Worm (Caenorhabditis elegans): Measurements from ENCODE around the gene rip-1.

The rip-1 gene

ce11 chrIII:10296904-10297303, 38.4 kb upstream of the rip-1 start:
- TF ChIP-seq ceh-9 (tag; optimal IDR thresholded peaks at IDR 0.05) (no peak), pros-1 (tag; optimal IDR thresholded peaks at IDR 0.05) (no peak), pha-2 (tag; optimal IDR thresholded peaks at IDR 0.05) (no peak), zip-5 (tag; optimal IDR thresholded peaks at IDR 0.05) (no peak), ceh-48 (tag; optimal IDR thresholded peaks at IDR 0.05) (no peak), tbx-7 (tag; optimal IDR thresholded peaks at IDR 0.05) (no peak), Y22D7AL.16 (tag; optimal IDR thresholded peaks at IDR 0.05) (no peak), C38D4.7 (GFP tag; optimal IDR thresholded peaks at IDR 0.05) (no peak), eyg-1 (tag; optimal IDR thresholded peaks at IDR 0.05) (no peak), unc-3 (GFP tag; conservative IDR thresholded peaks at IDR 0.05) (no peak), unc-3 (tag; optimal IDR thresholded peaks at IDR 0.05) (no peak), nhr-11 (tag; optimal IDR thresholded peaks at IDR 0.05) (no peak), elt-2 (tag; optimal IDR thresholded peaks at IDR 0.05) (no peak), ceh-45 (GFP tag; IDR thresholded peaks at IDR 0.05) (no peak), unc-86 (tag; optimal IDR thresholded peaks at IDR 0.05) (no peak), ahr-1 (tag; optimal IDR thresholded peaks at IDR 0.05) (no peak)

- TF ChIP-seq pqm-1 (tag; optimal IDR thresholded peaks at IDR 0.05): no peak
- no peak for TF ChIP-seq fkh-10 (GFP tag; optimal IDR thresholded peaks at IDR 0.05)
- no peak for TF ChIP-seq Y22D7AL.16 (tag; optimal IDR thresholded peaks at IDR 0.05)
- TF ChIP-seq syd-9 (tag; optimal IDR thresholded peaks at IDR 0.05): no peak
- TF ChIP-seq ceh-18 (tag; optimal IDR thresholded peaks at IDR 0.05): no peak
- TF ChIP-seq dmd-4 (tag; optimal IDR thresholded peaks at IDR 0.05; ENCODE audit: borderline replicate concordance): no peak
- TF ChIP-seq gmeb-2 (tag; optimal IDR thresholded peaks at IDR 0.05): no peak
- TF ChIP-seq ahr-1 (tag; optimal IDR thresholded peaks at IDR 0.05): no peak
- no peak for TF ChIP-seq nfya-1 (tag; optimal IDR thresholded peaks at IDR 0.05)
- TF ChIP-seq sdc-2 (tag; optimal IDR thresholded peaks at IDR 0.05): no peak
- TF ChIP-seq fkh-6 (tag; optimal IDR thresholded peaks at IDR 0.05): no peak
- no peak for TF ChIP-seq ceh-34 (tag; optimal IDR thresholded peaks at IDR 0.05)
- TF ChIP-seq pha-4 (tag; optimal IDR thresholded peaks at IDR 0.05): no peak
- TF ChIP-seq ceh-24 (tag; optimal IDR thresholded peaks at IDR 0.05): no peak
Observed at ce11 chrIII:10294837-10295236, 36.3 kb upstream of the rip-1 start, which contains the start of gene vglu-2. Gene vglu-2 (plus strand): TSS chrIII:10295137.

- TF ChIP-seq ceh-2 (tag; optimal IDR thresholded peaks at IDR 0.05) (no peak), nhr-11 (tag; optimal IDR thresholded peaks at IDR 0.05) (no peak), mec-3 (tag; optimal IDR thresholded peaks at IDR 0.05; ENCODE audit: borderline replicate concordance) (no peak), odd-2 (tag; optimal IDR thresholded peaks at IDR 0.05) (no peak), C38D4.7 (GFP tag; optimal IDR thresholded peaks at IDR 0.05) (no peak), pqm-1 (tag; optimal IDR thresholded peaks at IDR 0.05) (no peak), elt-4 (tag; optimal IDR thresholded peaks at IDR 0.05) (no peak), F13H6.1 (tag; optimal IDR thresholded peaks at IDR 0.05) (no peak), eyg-1 (tag; optimal IDR thresholded peaks at IDR 0.05) (no peak), ama-1 (optimal IDR thresholded peaks at IDR 0.05) (no peak), ceh-34 (tag; optimal IDR thresholded peaks at IDR 0.05) (no peak), lin-11 (tag; optimal IDR thresholded peaks at IDR 0.05) (no peak), rnt-1 (tag; optimal IDR thresholded peaks at IDR 0.05) (no peak), pros-1 (tag; optimal IDR thresholded peaks at IDR 0.05) (no peak), ceh-6 (GFP tag; optimal IDR thresholded peaks at IDR 0.05) (no peak), ref-2 (tag; optimal IDR thresholded peaks at IDR 0.05) (no peak)
Observed at ce11 chrIII:10293946-10294345, 35.4 kb upstream of the rip-1 start.

ce11 chrIII:10293362-10293761, 34.8 kb upstream of the rip-1 start:
- no peak for TF ChIP-seq ttx-3 (tag; optimal IDR thresholded peaks at IDR 0.05)
- no peak for TF ChIP-seq unc-42 (tag; optimal IDR thresholded peaks at IDR 0.05)
- TF ChIP-seq pros-1 (tag; optimal IDR thresholded peaks at IDR 0.05): no peak
- no peak for TF ChIP-seq sdc-2 (tag; optimal IDR thresholded peaks at IDR 0.05)
- TF ChIP-seq zip-5 (tag; optimal IDR thresholded peaks at IDR 0.05): no peak
- TF ChIP-seq ahr-1 (tag; optimal IDR thresholded peaks at IDR 0.05): no peak
- TF ChIP-seq unc-55 (GFP tag; optimal IDR thresholded peaks at IDR 0.05): no peak
- no peak for TF ChIP-seq lim-6 (tag; optimal IDR thresholded peaks at IDR 0.05)
- no peak for TF ChIP-seq hlh-30 (tag; optimal IDR thresholded peaks at IDR 0.05; ENCODE audit: insufficient read depth)
- TF ChIP-seq dve-1 (tag; optimal IDR thresholded peaks at IDR 0.05): no peak
- TF ChIP-seq pax-1 (tag; optimal IDR thresholded peaks at IDR 0.05): no peak
- no peak for TF ChIP-seq fax-1 (tag; optimal IDR thresholded peaks at IDR 0.05)
- no peak for TF ChIP-seq ztf-16 (tag; optimal IDR thresholded peaks at IDR 0.05)
- no peak for TF ChIP-seq ceh-31 (tag; optimal IDR thresholded peaks at IDR 0.05)
- TF ChIP-seq ceh-18 (tag; optimal IDR thresholded peaks at IDR 0.05): no peak
- TF ChIP-seq unc-86 (tag; optimal IDR thresholded peaks at IDR 0.05): no peak
- no peak for TF ChIP-seq gmeb-2 (tag; optimal IDR thresholded peaks at IDR 0.05)
- no peak for TF ChIP-seq sox-2 (GFP tag; IDR thresholded peaks at IDR 0.05)
- no peak for TF ChIP-seq hlh-6 (tag; optimal IDR thresholded peaks at IDR 0.05)
